Worm (Caenorhabditis elegans): ENCODE results near the gene tat-3.

DNA sequence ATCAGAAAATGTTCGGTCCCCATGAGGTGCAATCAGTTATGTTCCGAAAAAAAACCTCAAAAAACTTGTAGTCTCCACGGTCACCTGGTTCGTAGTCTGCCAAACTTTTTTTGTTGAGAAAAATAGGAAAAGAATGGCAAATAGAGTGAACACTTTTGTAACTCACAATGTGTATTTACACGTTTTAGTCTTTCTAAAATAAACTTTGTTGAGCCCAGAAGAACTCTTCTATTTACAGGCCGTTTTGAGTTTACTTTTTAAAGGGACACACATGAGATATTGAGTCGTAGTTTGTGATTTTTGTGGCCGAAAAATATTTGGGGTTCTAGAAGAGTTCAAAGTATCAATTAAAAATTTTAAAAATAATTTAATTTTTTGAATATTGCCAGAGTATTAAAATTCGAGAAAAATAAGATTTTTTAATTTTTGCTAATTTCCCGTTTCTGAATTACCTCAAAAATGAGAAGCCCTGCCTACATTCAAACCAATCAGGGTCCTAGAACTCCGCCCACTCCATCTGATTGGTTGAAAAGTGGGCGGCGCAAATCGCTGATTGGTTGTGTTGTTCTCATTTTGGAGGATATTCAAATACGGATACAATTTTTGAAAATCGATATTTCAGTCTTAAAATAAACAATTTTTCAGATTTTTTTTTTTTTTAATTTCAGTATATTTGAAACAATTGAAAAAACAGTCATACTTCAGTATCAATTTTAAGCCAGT is 4.2 kb upstream of the tat-3 start:
- TF ChIP-seq ztf-29 (GFP tag; IDR thresholded peaks at IDR 0.05) (no peak), med-1 (GFP tag; optimal IDR thresholded peaks at IDR 0.05; ENCODE audit: insufficient read depth) (no peak), flt-1 (GFP tag; IDR thresholded peaks at IDR 0.05) (no peak), ztf-23 (GFP tag; IDR thresholded peaks at IDR 0.05) (no peak), T22C8.4 (GFP tag; IDR thresholded peaks at IDR 0.05) (no peak), klf-2 (GFP tag; conservative IDR thresholded peaks at IDR 0.05) (no peak)
